Worm (Caenorhabditis elegans) whole organism, L2 larva: Measurements from ENCODE around the gene nhr-1.
A peak's percentile ranks its signal among the peaks of the same experiment; 100 is the strongest.

Experiments
- fos-1 ChIP-seq: fragments of 150-350 bp; optimal IDR thresholded peaks from 2 replicates; lab custom pipeline; 2014; ENCODE audit warnings: missing biosample characterization, missing genetic modification characterization
- lin-11 ChIP-seq: fragments of 150-350 bp; sonication (generic microtip); optimal IDR thresholded peaks from 2 replicates; lab custom pipeline; 2014; ENCODE audit warnings: missing biosample characterization, missing genetic modification characterization, inconsistent platforms, mixed read lengths
- skn-1 ChIP-seq: sonication (generic microtip); optimal IDR thresholded peaks from 2 replicates; lab custom pipeline; 2017; ENCODE audit warnings: missing biosample characterization, missing genetic modification characterization

ce11 chrX:17471703-17472102, 42.2 kb upstream of the nhr-1 start:
- TF ChIP-seq fos-1 (tag; lab: Kevin White, UChicago), result peak; percentile 52
- TF ChIP-seq lin-11 (tag; lab: Kevin White, UChicago), result no peak
- TF ChIP-seq skn-1, result no peak
